Worm (Caenorhabditis elegans) whole organism, midembryonic: ENCODE measurements around the gene col-145.

ENCODE experiments used
- T22C8.4 ChIP-seq: fragments of 200-800 bp; sonication (Bioruptor generic); IDR thresholded peaks from 2 replicates; pipeline ENCODE4 v1.3.6; 2022; ENCODE audit warnings: missing genetic modification characterization, missing compliant biosample characterization
- cog-1 ChIP-seq: sonication (generic microtip); optimal IDR thresholded peaks from 2 replicates; lab custom pipeline; 2016; ENCODE audit warnings: missing genetic modification characterization, missing compliant biosample characterization
- flt-1 ChIP-seq: fragments of 200-800 bp; sonication (Bioruptor generic); IDR thresholded peaks from 2 replicates; pipeline ENCODE4 v1.3.6; 2022; ENCODE audit warnings: missing genetic modification characterization, missing compliant biosample characterization
- klf-2 ChIP-seq: fragments of 200-800 bp; sonication (Bioruptor generic); conservative IDR thresholded peaks from 2 replicates; pipeline ENCODE4 v1.3.6; 2022; ENCODE audit warnings: missing genetic modification reagents, missing genetic modification characterization, missing compliant biosample characterization
- med-1 ChIP-seq: sonication (generic microtip); optimal IDR thresholded peaks from 2 replicates; lab custom pipeline; 2017; ENCODE audit warnings: missing genetic modification characterization, mild to moderate bottlenecking, missing compliant biosample characterization, antibody characterized with exemption, missing genetic modification reagents; ENCODE audit not compliant: insufficient read depth
- ref-1 ChIP-seq: fragments of 200-800 bp; sonication (Bioruptor generic); conservative IDR thresholded peaks from 2 replicates; pipeline ENCODE4 v1.3.6; 2022; ENCODE audit warnings: missing genetic modification reagents, missing genetic modification characterization, missing compliant biosample characterization
- tab-1 ChIP-seq: fragments of 200-800 bp; sonication (Bioruptor generic); IDR thresholded peaks from 2 replicates; pipeline ENCODE4 v1.3.6; 2022; ENCODE audit warnings: missing genetic modification characterization, missing compliant biosample characterization
- ztf-23 ChIP-seq: fragments of 200-800 bp; sonication (Bioruptor generic); IDR thresholded peaks from 2 replicates; pipeline ENCODE4 v1.3.6; 2022; ENCODE audit warnings: missing genetic modification reagents, missing genetic modification characterization, missing compliant biosample characterization
- ztf-29 ChIP-seq: fragments of 200-800 bp; sonication (Bioruptor generic); IDR thresholded peaks from 2 replicates; pipeline ENCODE4 v1.3.6; 2022; ENCODE audit warnings: missing genetic modification reagents, missing genetic modification characterization, missing compliant biosample characterization

The col-145 gene

ce11 chrV:9125345-9125744, 37.5 kb downstream of the col-145 start, which contains the start of gene F21C10.5:
F21C10.5 (plus strand) TSS chrV:9125645.
- TF ChIP-seq ztf-29 (no peak), cog-1 (tag; lab: Kevin White, UChicago) (no peak), flt-1 (no peak)

- no peak for TF ChIP-seq klf-2
- TF ChIP-seq med-1 (GFP tag; lab: Kevin White, UChicago) = no peak
- TF ChIP-seq flt-1 = no peak
- no peak for TF ChIP-seq ref-1 (GFP tag; lab: Robert Waterston, UW)
- no peak for TF ChIP-seq tab-1 (GFP tag; lab: Robert Waterston, UW)
- TF ChIP-seq T22C8.4 (GFP tag; lab: Robert Waterston, UW) = no peak
- no peak for TF ChIP-seq ztf-23 (GFP tag; lab: Robert Waterston, UW)
- TF ChIP-seq cog-1 (tag; lab: Kevin White, UChicago) = no peak
- no peak for TF ChIP-seq ztf-29
Observed at ce11 chrV:9124180-9124579, 38.6 kb downstream of the col-145 start, which contains the start of gene F21C10.6. F21C10.6 (plus strand) TSS chrV:9124480.

ce11 chrV:9123186-9123585, 39.6 kb downstream of the col-145 start, which contains the start of gene F21C10.11:
F21C10.11 (plus strand) TSS chrV:9123486.
- no peak for TF ChIP-seq ztf-29
- TF ChIP-seq tab-1 (GFP tag; lab: Robert Waterston, UW) = no peak
- TF ChIP-seq ztf-23 (GFP tag; lab: Robert Waterston, UW) = no peak
- no peak for TF ChIP-seq flt-1
- TF ChIP-seq ref-1 (GFP tag; lab: Robert Waterston, UW) = no peak
- TF ChIP-seq T22C8.4 (GFP tag; lab: Robert Waterston, UW) = no peak
- no peak for TF ChIP-seq med-1 (GFP tag; lab: Kevin White, UChicago)
- TF ChIP-seq cog-1 (tag; lab: Kevin White, UChicago) = no peak
- TF ChIP-seq klf-2 = no peak

ce11 chrV:9122004-9122403, 40.8 kb downstream of the col-145 start, which contains the start of gene F21C10.13:
F21C10.13 (plus strand) TSS chrV:9122304.
- TF ChIP-seq flt-1 (no peak), klf-2 (no peak), med-1 (GFP tag; lab: Kevin White, UChicago) (no peak), tab-1 (GFP tag; lab: Robert Waterston, UW) (no peak), T22C8.4 (GFP tag; lab: Robert Waterston, UW) (no peak), ztf-29 (no peak), cog-1 (tag; lab: Kevin White, UChicago) (no peak), ztf-23 (GFP tag; lab: Robert Waterston, UW) (no peak), ref-1 (GFP tag; lab: Robert Waterston, UW) (no peak)

- TF ChIP-seq ztf-29 (no peak), cog-1 (tag; lab: Kevin White, UChicago) (no peak)
Observed at ce11 chrV:9112467-9112866, 50.3 kb downstream of the col-145 start, which contains the start of gene F21C10.7. F21C10.7 (plus strand) TSS chrV:9112767.
